Fruit fly (Drosophila melanogaster) whole organism, embryonic: ENCODE data around the gene CG18171.

Source experiments
- CG14050 ChIP-seq: fragments of 200-800 bp; sonication (Bioruptor generic); IDR thresholded peaks from 3 replicates; pipeline ENCODE4 v1.3.6; 2022; ENCODE audit warnings: missing biosample characterization, missing genetic modification characterization
- CG15269 ChIP-seq: fragments of 200-800 bp; sonication (Bioruptor generic); optimal IDR thresholded peaks from 2 replicates; lab custom pipeline; 2018; ENCODE audit warnings: missing biosample characterization, mild to moderate bottlenecking, missing genetic modification characterization, moderate library complexity
- CG1647 ChIP-seq: fragments of 200-800 bp; sonication (Bioruptor generic); optimal IDR thresholded peaks from 3 replicates; lab custom pipeline; 2016; ENCODE audit warnings: missing biosample characterization, missing genetic modification characterization

DNA sequence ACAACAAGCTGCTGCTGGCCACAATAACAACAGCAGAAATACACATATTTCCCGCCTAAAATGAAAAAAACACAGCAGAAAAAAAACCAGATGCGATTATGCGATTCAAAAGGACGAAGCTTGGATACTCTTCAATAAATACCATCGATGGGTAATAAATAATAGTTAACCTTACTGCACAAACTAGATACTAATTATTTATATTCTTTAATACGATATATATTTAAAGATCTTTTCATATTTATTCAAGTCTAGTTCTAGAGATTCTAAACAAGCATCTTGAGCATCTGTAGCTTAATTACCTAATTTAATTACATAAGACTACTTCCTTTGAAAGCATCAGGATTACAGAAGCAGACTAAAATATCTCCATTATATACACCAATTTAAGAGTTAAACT, 34.8 kb downstream of the CG18171 start:
- TF ChIP-seq CG15269 (tag; lab: Kevin White, UChicago) (no peak), CG14050 (GFP tag; lab: Robert Waterston, UW) (no peak), CG1647 (no peak)
